Fruit fly (Drosophila melanogaster) whole organism, prepupa: Measurements from ENCODE around the gene Polr2C.

Source experiments
- CG10631 ChIP-seq: fragments of 200-800 bp; sonication (Bioruptor generic); optimal IDR thresholded peaks from 2 replicates; lab custom pipeline; 2016; ENCODE audit warnings: missing biosample characterization, missing genetic modification characterization
- CG15336 ChIP-seq: fragments of 200-800 bp; sonication (Bioruptor generic); IDR thresholded peaks from 2 replicates; pipeline ENCODE4 v1.3.6; 2022; ENCODE audit warnings: missing biosample characterization, missing genetic modification characterization
- CG3032 ChIP-seq: fragments of 200-800 bp; optimal IDR thresholded peaks from 2 replicates; lab custom pipeline; 2019; ENCODE audit warnings: missing biosample characterization, mild to moderate bottlenecking, missing genetic modification characterization, moderate library complexity
- CG34406 ChIP-seq: fragments of 200-800 bp; sonication (Bioruptor generic); optimal IDR thresholded peaks from 3 replicates; lab custom pipeline; 2016; ENCODE audit warnings: missing biosample characterization, missing genetic modification characterization
- CG6792 ChIP-seq: fragments of 200-800 bp; sonication (Bioruptor generic); optimal IDR thresholded peaks from 3 replicates; lab custom pipeline; 2016; ENCODE audit warnings: missing biosample characterization, missing genetic modification characterization
- CG8119 ChIP-seq: fragments of 200-800 bp; sonication (Bioruptor generic); IDR thresholded peaks from 3 replicates; pipeline ENCODE4 v1.3.6; 2022; ENCODE audit warnings: missing biosample characterization, missing genetic modification characterization
- Eip75B ChIP-seq: fragments of 200-800 bp; sonication (Bioruptor generic); optimal IDR thresholded peaks from 3 replicates; lab custom pipeline; 2016; ENCODE audit warnings: missing biosample characterization, missing genetic modification characterization
- Eip93F ChIP-seq: fragments of 200-800 bp; sonication (Bioruptor generic); optimal IDR thresholded peaks from 2 replicates; lab custom pipeline; 2016; ENCODE audit warnings: missing biosample characterization, mild to moderate bottlenecking, missing genetic modification characterization
- Hr39 ChIP-seq: fragments of 200-800 bp; sonication (Bioruptor generic); optimal IDR thresholded peaks from 2 replicates; lab custom pipeline; 2016; ENCODE audit warnings: missing biosample characterization, missing genetic modification characterization
- Hr4 ChIP-seq: fragments of 200-800 bp; sonication (Bioruptor generic); optimal IDR thresholded peaks from 3 replicates; lab custom pipeline; 2016; ENCODE audit warnings: missing biosample characterization, missing genetic modification characterization
- Met ChIP-seq: fragments of 200-800 bp; sonication (Bioruptor generic); optimal IDR thresholded peaks from 3 replicates; lab custom pipeline; 2016; ENCODE audit warnings: missing biosample characterization, missing genetic modification characterization
- Smox ChIP-seq: fragments of 200-800 bp; sonication (Bioruptor generic); optimal IDR thresholded peaks from 3 replicates; lab custom pipeline; 2016; ENCODE audit warnings: missing biosample characterization, missing genetic modification characterization
- Sox14 ChIP-seq: fragments of 200-800 bp; sonication (Bioruptor generic); optimal IDR thresholded peaks from 3 replicates; lab custom pipeline; 2016; ENCODE audit warnings: missing biosample characterization, missing genetic modification characterization
- Sox15 ChIP-seq: fragments of 200-800 bp; sonication (Bioruptor generic); optimal IDR thresholded peaks from 3 replicates; lab custom pipeline; 2016; ENCODE audit warnings: missing biosample characterization, missing genetic modification characterization
- acj6 ChIP-seq: fragments of 200-800 bp; sonication (Bioruptor generic); optimal IDR thresholded peaks from 3 replicates; lab custom pipeline; 2016; ENCODE audit warnings: missing biosample characterization, missing genetic modification characterization
- cyc ChIP-seq: fragments of 200-800 bp; sonication (Bioruptor generic); optimal IDR thresholded peaks from 3 replicates; lab custom pipeline; 2016; ENCODE audit warnings: missing biosample characterization, missing genetic modification characterization
- dac ChIP-seq: fragments of 200-800 bp; sonication (Bioruptor generic); optimal IDR thresholded peaks from 2 replicates; lab custom pipeline; 2017; ENCODE audit warnings: missing biosample characterization, mild to moderate bottlenecking, missing genetic modification characterization
- dsx ChIP-seq: fragments of 200-800 bp; optimal IDR thresholded peaks from 3 replicates; lab custom pipeline; 2019; ENCODE audit warnings: missing biosample characterization, mild to moderate bottlenecking, missing genetic modification characterization, moderate library complexity; ENCODE audit not compliant: poor library complexity, severe bottlenecking
- eg ChIP-seq: fragments of 200-800 bp; sonication (Bioruptor generic); IDR thresholded peaks from 3 replicates; pipeline ENCODE4 v1.3.6; 2022; ENCODE audit warnings: missing biosample characterization, missing genetic modification characterization
- esn ChIP-seq: fragments of 200-800 bp; sonication (Bioruptor generic); optimal IDR thresholded peaks from 2 replicates; lab custom pipeline; 2016; ENCODE audit warnings: missing biosample characterization, mild to moderate bottlenecking, missing genetic modification characterization, moderate library complexity
- fd59A ChIP-seq: fragments of 200-800 bp; sonication (Bioruptor generic); optimal IDR thresholded peaks from 2 replicates; lab custom pipeline; 2017; ENCODE audit warnings: missing biosample characterization, mild to moderate bottlenecking, missing genetic modification characterization, missing genetic modification reagents
- lz ChIP-seq: fragments of 200-800 bp; sonication (Bioruptor generic); optimal IDR thresholded peaks from 3 replicates; lab custom pipeline; 2016; ENCODE audit warnings: missing biosample characterization, missing genetic modification characterization
- pdm3 ChIP-seq: fragments of 200-800 bp; sonication (Bioruptor generic); optimal IDR thresholded peaks from 3 replicates; lab custom pipeline; 2016; ENCODE audit warnings: missing biosample characterization, missing genetic modification characterization
- salr ChIP-seq, 2 experiments: fragments of 200-800 bp; sonication (Bioruptor generic); optimal IDR thresholded peaks; 3 replicates each; lab custom pipeline; 2016 to 2018; ENCODE audit warnings: missing biosample characterization in 2 of 2, missing genetic modification characterization in 2 of 2, mild to moderate bottlenecking in 1 of 2
- svp ChIP-seq: fragments of 200-800 bp; sonication (Bioruptor generic); peaks from one replicate; lab custom pipeline; 2016; ENCODE audit warnings: missing biosample characterization, missing genetic modification characterization
- topi ChIP-seq: fragments of 200-800 bp; sonication (Bioruptor generic); optimal IDR thresholded peaks from 3 replicates; lab custom pipeline; 2016; ENCODE audit warnings: missing biosample characterization, missing genetic modification characterization
- vri ChIP-seq: fragments of 200-800 bp; sonication (Bioruptor generic); optimal IDR thresholded peaks from 3 replicates; lab custom pipeline; 2016; ENCODE audit warnings: missing biosample characterization, mild to moderate bottlenecking, missing genetic modification characterization

The Polr2C gene

dm6 chr2L:13843692-13844284, 10.7 kb downstream of the Polr2C start, which contains the start of gene CG33306:
CG33306 (minus strand) TSS chr2L:13843742.
- TF ChIP-seq esn (GFP tag; lab: Kevin White, UChicago) (peak; percentile 50), eg (GFP tag; lab: Robert Waterston, UW) (no peak), Sox14 (GFP tag; lab: Kevin White, UChicago) (no peak), topi (GFP tag; lab: Kevin White, UChicago) (peak; percentile 37), acj6 (GFP tag; lab: Kevin White, UChicago) (peak; percentile 7), Met (peak; percentile 55), svp (GFP tag; lab: Kevin White, UChicago) (peak; percentile 42), cyc (GFP tag; lab: Kevin White, UChicago) (peak; percentile 22)

DNA sequence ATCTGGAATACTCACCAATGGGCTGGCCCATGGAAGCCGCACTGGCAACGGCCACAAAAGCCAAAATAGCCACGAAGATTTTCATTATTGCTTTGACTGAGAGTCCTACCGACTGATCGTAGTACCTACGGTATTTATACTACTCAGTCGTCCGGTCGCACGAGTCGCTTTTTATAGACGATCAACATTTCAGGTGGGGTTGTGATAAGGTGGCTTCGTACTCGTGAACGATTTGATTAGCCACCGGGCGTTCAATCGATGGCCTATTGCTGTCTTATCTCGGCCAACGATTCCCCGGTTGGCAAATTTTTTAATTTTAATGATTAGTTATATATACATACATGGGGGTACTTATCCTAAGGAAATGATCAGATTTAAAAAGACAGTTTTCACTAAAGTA, 12.0 kb downstream of the Polr2C start, which contains the start of gene CG8997:
TSS of gene CG8997 (minus strand) at position 148 of the 400 bp plus-strand sequence.
- peak; percentile 31 for TF ChIP-seq svp (GFP tag; lab: Kevin White, UChicago)
- TF ChIP-seq lz (GFP tag; lab: Kevin White, UChicago), result no peak

DNA sequence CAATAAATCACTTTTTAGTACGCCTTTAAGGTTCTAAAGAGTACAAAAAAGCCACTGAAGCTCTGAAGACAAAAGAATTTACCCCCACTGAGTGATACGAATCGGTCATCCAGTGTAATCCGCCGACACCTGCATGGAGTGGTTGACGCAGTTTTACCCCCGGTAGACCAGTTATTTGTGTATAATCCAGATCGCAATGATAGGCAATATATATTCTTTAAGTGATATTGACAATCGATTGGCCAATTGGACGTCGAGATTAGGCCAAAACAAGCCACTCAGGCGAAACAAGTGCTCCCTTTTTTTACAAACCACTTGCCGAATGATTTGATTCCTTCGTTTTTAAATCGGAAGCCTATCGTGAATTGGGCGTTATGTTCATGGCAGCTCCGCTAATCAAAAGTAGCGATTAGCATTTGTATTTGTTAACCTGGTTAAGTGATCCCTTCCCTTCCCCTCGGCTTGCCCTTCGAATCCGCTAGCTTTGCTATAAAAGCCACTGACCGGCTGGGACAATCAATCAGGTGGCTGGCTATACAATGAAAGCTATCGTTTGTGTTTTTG, 13.2 kb downstream of the Polr2C start, which contains the start of gene CG7916:
TSS of gene CG7916 (plus strand) at position 514 of the 564 bp plus-strand sequence.
- TF ChIP-seq vri (GFP tag; lab: Kevin White, UChicago), result peak; percentile 33
- no peak for TF ChIP-seq CG15336 (GFP tag; lab: Robert Waterston, UW)

DNA sequence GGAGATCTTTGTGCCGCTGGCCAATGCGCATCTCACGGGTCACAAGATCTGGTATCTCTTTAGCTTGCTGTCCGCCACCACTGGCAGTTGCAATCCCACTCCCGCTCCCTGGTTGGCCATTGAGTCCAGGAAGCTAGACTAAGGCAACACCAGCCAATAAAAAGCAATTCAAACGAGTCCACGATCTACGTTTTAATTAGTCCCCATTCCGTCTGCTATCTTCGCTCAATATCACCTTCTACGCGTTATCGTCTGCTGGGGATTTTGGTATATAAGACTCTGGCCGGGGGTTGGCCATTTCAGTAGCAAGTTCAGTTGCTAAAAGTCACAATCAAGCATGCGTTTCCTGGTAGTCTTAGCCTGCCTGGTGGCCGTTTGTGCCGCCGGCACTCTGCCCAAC, 14.5 kb downstream of the Polr2C start, which contains the start of gene CG7953:
TSS of gene CG7953 (plus strand) at position 301 of the 400 bp plus-strand sequence.
- no peak for TF ChIP-seq pdm3 (GFP tag; lab: Kevin White, UChicago)

DNA sequence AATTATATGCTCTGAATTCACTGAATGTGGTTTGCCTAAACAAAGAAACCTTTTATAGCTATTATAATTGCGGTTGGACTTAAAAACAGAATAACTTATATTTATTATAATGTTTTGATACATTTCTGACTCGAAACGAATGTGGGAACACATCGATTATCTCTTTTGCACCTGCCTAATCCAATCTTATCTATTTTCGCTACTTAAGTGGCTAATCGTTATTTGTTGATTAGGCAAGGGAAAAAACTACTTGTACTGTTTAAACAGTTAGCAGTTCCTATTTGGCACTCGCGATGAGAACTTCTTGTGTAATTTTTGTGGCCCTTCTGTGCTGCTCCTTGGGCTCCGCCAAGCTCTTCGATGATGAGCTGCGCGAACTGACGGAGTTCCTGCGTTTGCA, 16.0 kb downstream of the Polr2C start, which contains the start of gene CG7968:
TSS of gene CG7968 (plus strand) at position 276 of the 400 bp plus-strand sequence.
- TF ChIP-seq Sox14 (GFP tag; lab: Kevin White, UChicago) (no peak), CG6792 (GFP tag; lab: Kevin White, UChicago) (no peak), lz (GFP tag; lab: Kevin White, UChicago) (no peak), dac (GFP tag; lab: Kevin White, UChicago) (no peak), fd59A (GFP tag; lab: Kevin White, UChicago) (no peak), Smox (GFP tag; lab: Kevin White, UChicago) (no peak), pdm3 (GFP tag; lab: Kevin White, UChicago) (no peak), dsx (GFP tag; lab: Kevin White, UChicago) (no peak), CG8119 (no peak)

- TF ChIP-seq CG34406 (GFP tag; lab: Kevin White, UChicago) (no peak), CG10631 (GFP tag; lab: Kevin White, UChicago) (no peak), topi (GFP tag; lab: Kevin White, UChicago) (no peak), CG15336 (GFP tag; lab: Robert Waterston, UW) (no peak), fd59A (GFP tag; lab: Kevin White, UChicago) (no peak), dac (GFP tag; lab: Kevin White, UChicago) (no peak), esn (GFP tag; lab: Kevin White, UChicago) (no peak)
Measured at dm6 chr2L:13851098-13851497, 18.0 kb downstream of the Polr2C start.

- TF ChIP-seq salr (GFP tag; optimal IDR thresholded peaks at IDR 0.05; lab: Kevin White, UChicago) (no peak), pdm3 (GFP tag; lab: Kevin White, UChicago) (no peak), Sox15 (GFP tag; lab: Kevin White, UChicago) (no peak), Eip75B (GFP tag; lab: Kevin White, UChicago) (no peak), Smox (GFP tag; lab: Kevin White, UChicago) (no peak), CG10631 (GFP tag; lab: Kevin White, UChicago) (no peak), CG3032 (tag; lab: Kevin White, UChicago) (no peak), topi (GFP tag; lab: Kevin White, UChicago) (no peak), Hr39 (no peak), acj6 (GFP tag; lab: Kevin White, UChicago) (no peak), Hr4 (GFP tag; lab: Kevin White, UChicago) (no peak), Eip93F (GFP tag; lab: Kevin White, UChicago) (no peak)
- TF ChIP-seq, all 60 proteins: peak for 0
Measured at dm6 chr2L:13867653-13868052, 34.5 kb downstream of the Polr2C start.
